Fruit fly (Drosophila melanogaster) whole organism, adult: ENCODE results near the gene CG3078.
A peak's percentile ranks its signal among the peaks of the same experiment; 100 is the strongest.

Experiments
- CG11617 ChIP-seq: fragments of 200-800 bp; sonication (Bioruptor generic); optimal IDR thresholded peaks from 2 replicates; lab custom pipeline; 2017; ENCODE audit warnings: mild to moderate bottlenecking, missing biosample characterization, missing genetic modification reagents, missing genetic modification characterization
- CG12768 ChIP-seq: fragments of 200-800 bp; sonication (Bioruptor generic); optimal IDR thresholded peaks from 2 replicates; lab custom pipeline; 2017; ENCODE audit warnings: missing biosample characterization, missing genetic modification characterization, mild to moderate bottlenecking, moderate library complexity, missing genetic modification reagents
- CG14711 ChIP-seq: fragments of 200-800 bp; sonication (Bioruptor generic); optimal IDR thresholded peaks from 2 replicates; lab custom pipeline; 2018; ENCODE audit warnings: missing biosample characterization, mild to moderate bottlenecking, missing genetic modification characterization, moderate library complexity
- CG1620 ChIP-seq: fragments of 200-800 bp; sonication (Bioruptor generic); optimal IDR thresholded peaks from 2 replicates; lab custom pipeline; 2016; ENCODE audit warnings: missing biosample characterization, missing genetic modification characterization
- CG33017 ChIP-seq: fragments of 200-800 bp; sonication (Bioruptor generic); optimal IDR thresholded peaks from 2 replicates; lab custom pipeline; 2018; ENCODE audit warnings: missing biosample characterization, mild to moderate bottlenecking, missing genetic modification characterization, moderate library complexity
- CG5204 ChIP-seq: fragments of 200-800 bp; sonication (Bioruptor generic); optimal IDR thresholded peaks from 2 replicates; lab custom pipeline; 2016; ENCODE audit warnings: missing biosample characterization, missing genetic modification characterization
- CG7045 ChIP-seq: fragments of 200-800 bp; sonication (Bioruptor generic); optimal IDR thresholded peaks from 2 replicates; lab custom pipeline; 2017; ENCODE audit warnings: missing biosample characterization, mild to moderate bottlenecking, missing genetic modification characterization
- CG7101 ChIP-seq: fragments of 200-800 bp; sonication (Bioruptor generic); optimal IDR thresholded peaks from 2 replicates; lab custom pipeline; 2018; ENCODE audit warnings: missing biosample characterization, mild to moderate bottlenecking, missing genetic modification characterization, moderate library complexity
- Clk ChIP-seq: fragments of 200-800 bp; sonication (Bioruptor generic); optimal IDR thresholded peaks from 2 replicates; lab custom pipeline; 2017; ENCODE audit warnings: missing biosample characterization, missing genetic modification characterization
- Crg-1 ChIP-seq: fragments of 200-800 bp; sonication (Bioruptor generic); optimal IDR thresholded peaks from 2 replicates; lab custom pipeline; 2016; ENCODE audit warnings: missing biosample characterization, missing genetic modification characterization
- Hr96 ChIP-seq: fragments of 200-800 bp; sonication (Bioruptor generic); optimal IDR thresholded peaks from 2 replicates; lab custom pipeline; 2016; ENCODE audit warnings: missing biosample characterization, missing genetic modification characterization
- Mnt ChIP-seq: fragments of 200-800 bp; sonication (Bioruptor generic); optimal IDR thresholded peaks from 2 replicates; lab custom pipeline; 2016; ENCODE audit warnings: missing biosample characterization, mild to moderate bottlenecking, missing genetic modification characterization
- bab1 ChIP-seq: fragments of 200-800 bp; sonication (Bioruptor generic); optimal IDR thresholded peaks from 3 replicates; lab custom pipeline; 2019; ENCODE audit warnings: missing biosample characterization, mild to moderate bottlenecking, missing genetic modification characterization, moderate library complexity
- cic ChIP-seq: fragments of 200-800 bp; sonication (Bioruptor generic); optimal IDR thresholded peaks from 2 replicates; lab custom pipeline; 2017; ENCODE audit warnings: missing biosample characterization, mild to moderate bottlenecking, missing genetic modification characterization, moderate library complexity
- cnc ChIP-seq, 2 experiments: fragments of >200 bp; optimal IDR thresholded peaks; 2 replicates each; lab custom pipeline; 2017
- kay ChIP-seq: fragments of 200-800 bp; sonication (Bioruptor generic); peaks from one replicate; lab custom pipeline; 2016; ENCODE audit warnings: missing biosample characterization, missing genetic modification characterization, borderline replicate concordance
- ovo ChIP-seq: fragments of 200-800 bp; sonication (Bioruptor generic); optimal IDR thresholded peaks from 2 replicates; lab custom pipeline; 2016; ENCODE audit warnings: missing biosample characterization, missing genetic modification characterization
- pad ChIP-seq: fragments of 200-800 bp; sonication (Bioruptor generic); optimal IDR thresholded peaks from 3 replicates; lab custom pipeline; 2017; ENCODE audit warnings: missing biosample characterization, missing genetic modification characterization, mild to moderate bottlenecking, moderate library complexity, missing genetic modification reagents
- tj ChIP-seq: fragments of 200-800 bp; sonication (Bioruptor generic); optimal IDR thresholded peaks from 3 replicates; lab custom pipeline; 2017; ENCODE audit warnings: missing biosample characterization, mild to moderate bottlenecking, missing genetic modification characterization, moderate library complexity
- toe ChIP-seq: fragments of 200-800 bp; sonication (Bioruptor generic); optimal IDR thresholded peaks from 2 replicates; lab custom pipeline; 2016; ENCODE audit warnings: missing biosample characterization, missing genetic modification characterization

CG3078 gene

DNA sequence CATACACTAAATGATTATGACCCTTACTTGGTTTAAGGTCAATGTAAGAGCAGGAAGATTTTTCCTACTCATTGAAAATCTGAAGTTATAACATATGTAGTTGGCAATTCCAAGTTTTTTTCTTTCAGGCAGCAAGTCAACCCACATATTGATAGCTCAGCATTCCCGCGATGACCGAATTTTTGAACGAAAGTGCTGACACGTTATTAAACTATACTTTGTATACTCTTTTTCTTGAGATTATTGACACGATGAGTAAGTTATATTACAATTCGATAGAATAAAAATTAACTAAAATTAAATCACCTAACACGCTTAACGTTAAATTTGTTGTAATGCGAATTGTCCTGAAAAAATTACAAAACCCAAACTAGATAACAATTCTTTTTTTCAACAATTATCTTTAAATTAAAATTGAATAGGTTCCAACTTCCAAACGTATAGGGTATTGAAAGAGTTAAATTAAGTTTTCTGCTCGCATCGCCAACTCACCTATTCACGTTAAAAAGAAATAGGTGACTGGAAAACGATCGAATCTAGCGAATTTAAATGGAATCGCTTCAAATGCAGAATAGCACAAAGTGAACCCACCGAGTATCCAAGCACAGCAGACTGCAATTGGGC, 15.7 kb upstream of the CG3078 start, which contains the start of gene Vml:
Vml (plus strand) TSS at position 574 of the 624 bp plus-strand sequence.
- peak; percentile 95 for TF ChIP-seq tj
- TF ChIP-seq CG14711 (tag; lab: Kevin White, UChicago), result no peak

DNA sequence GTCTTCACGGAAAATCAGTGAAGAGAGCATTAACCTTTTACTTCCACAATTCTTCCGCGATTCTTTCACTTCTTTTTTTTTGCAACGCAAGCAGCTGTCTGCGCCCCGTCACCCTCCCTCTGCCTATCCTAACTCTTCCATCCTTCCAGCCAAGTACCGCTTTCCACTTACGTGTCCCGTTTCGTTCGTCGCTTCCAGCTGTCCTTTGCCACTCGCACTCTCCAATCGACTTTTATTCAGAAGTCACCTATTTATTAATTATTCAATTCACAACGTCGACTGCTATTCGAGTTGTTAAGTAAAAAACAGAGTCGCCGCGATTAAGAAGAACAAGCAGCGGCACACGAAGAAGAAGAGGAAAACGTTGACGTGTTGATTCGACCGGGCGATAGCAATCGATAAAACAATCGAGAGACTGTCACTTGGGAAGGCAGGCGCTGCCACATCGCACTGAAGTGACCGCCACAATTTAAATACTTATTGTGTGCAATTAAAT, 15.1 kb upstream of the CG3078 start, which contains the start of gene Grp170:
Grp170 (minus strand) TSS at position 365 of the 496 bp plus-strand sequence.
- TF ChIP-seq cic (GFP tag; lab: Kevin White, UChicago) (no peak), pad (GFP tag; lab: Kevin White, UChicago) (peak; percentile 0), CG14711 (tag; lab: Kevin White, UChicago) (peak; percentile 15), Mnt (peak; percentile 76), bab1 (GFP tag; lab: Kevin White, UChicago) (peak; percentile 53), CG11617 (GFP tag; lab: Kevin White, UChicago) (peak; percentile 21)

DNA sequence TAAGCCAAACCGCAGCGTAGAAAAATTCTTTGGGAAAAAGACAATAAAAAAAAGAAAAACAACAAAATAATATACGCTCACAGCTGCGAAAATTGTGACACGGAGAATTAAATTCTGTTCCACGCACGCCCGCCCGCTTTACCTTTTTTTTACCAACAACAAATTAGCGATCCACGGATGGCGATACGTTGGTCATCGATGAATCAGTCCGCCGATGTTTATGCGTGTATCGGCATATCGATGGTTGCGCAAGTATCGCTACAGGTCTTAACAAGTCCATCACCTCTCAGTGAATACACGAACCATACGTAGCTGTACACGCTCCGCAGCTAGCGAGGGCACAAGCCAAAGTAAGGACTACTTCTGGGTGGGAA, 10.9 kb upstream of the CG3078 start, which contains the start of gene CG2924:
CG2924 (minus strand) TSS at position 205 of the 374 bp plus-strand sequence.
- no peak for TF ChIP-seq pad (GFP tag; lab: Kevin White, UChicago)
- peak; percentile 51 for TF ChIP-seq kay (GFP tag; lab: Kevin White, UChicago)
- TF ChIP-seq CG7045 (GFP tag; lab: Kevin White, UChicago), result no peak
- peak; percentile 92 for TF ChIP-seq bab1 (GFP tag; lab: Kevin White, UChicago)
- peak; percentile 87 for TF ChIP-seq tj
- TF ChIP-seq CG14711 (tag; lab: Kevin White, UChicago), result peak; percentile 42
- TF ChIP-seq CG5204 (GFP tag; lab: Kevin White, UChicago), result no peak
- TF ChIP-seq Hr96 (GFP tag; lab: Kevin White, UChicago), result no peak
- TF ChIP-seq CG11617 (GFP tag; lab: Kevin White, UChicago), result no peak
- TF ChIP-seq Crg-1, result peak; percentile 63
- peak; percentile 81 for TF ChIP-seq Mnt
- TF ChIP-seq cic (GFP tag; lab: Kevin White, UChicago), result peak; percentile 44
- TF ChIP-seq CG1620 (GFP tag; lab: Kevin White, UChicago), result peak; percentile 82
- peak; percentile 63 for TF ChIP-seq ovo (GFP tag; lab: Kevin White, UChicago)
- TF ChIP-seq toe (GFP tag; lab: Kevin White, UChicago), result peak; percentile 43
- TF ChIP-seq CG33017, result no peak
- TF ChIP-seq CG7101 (tag; lab: Kevin White, UChicago), result peak; percentile 62
- no peak for TF ChIP-seq cnc (optimal IDR thresholded peaks at IDR 0.05; lab: Kevin White, UChicago)
- TF ChIP-seq CG12768 (GFP tag; lab: Kevin White, UChicago), result no peak
- TF ChIP-seq Clk (GFP tag; lab: Kevin White, UChicago), result peak; percentile 12

DNA sequence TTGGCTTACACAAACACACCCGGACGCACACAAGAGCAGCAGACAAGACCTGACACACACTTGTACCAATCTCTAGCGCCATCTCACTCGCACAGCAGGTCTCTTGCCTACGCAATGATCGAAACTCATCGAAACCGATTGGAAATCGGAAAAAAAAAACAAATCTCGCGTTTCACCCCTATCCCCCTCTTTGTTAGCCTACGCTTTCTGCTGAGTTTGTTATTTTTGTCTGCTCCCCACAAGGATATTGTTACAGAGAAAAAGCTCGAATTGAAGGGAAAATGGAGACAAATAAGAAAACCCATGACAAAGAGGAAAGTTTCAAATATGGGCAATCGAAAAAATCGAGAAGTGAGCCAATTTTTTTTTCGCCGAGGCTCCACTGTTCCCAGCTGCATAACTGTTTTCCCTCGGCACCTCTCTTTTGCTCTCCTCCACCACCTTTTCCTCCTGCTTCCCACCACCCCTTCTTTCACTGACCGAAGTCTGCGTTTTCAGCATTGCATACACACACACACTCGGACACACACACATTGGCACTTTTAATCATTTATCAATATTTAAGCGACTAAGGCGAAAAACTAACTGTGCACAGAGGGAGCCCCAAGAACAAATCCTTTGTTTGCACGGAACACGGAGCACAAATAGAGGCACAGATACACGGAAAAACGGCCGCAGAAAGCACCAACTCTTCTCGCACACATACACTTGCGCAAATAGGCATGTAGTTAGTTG, 10.3 kb upstream of the CG3078 start:
- TF ChIP-seq CG12768 (GFP tag; lab: Kevin White, UChicago), result peak; percentile 3
- TF ChIP-seq CG7101 (tag; lab: Kevin White, UChicago), result peak; percentile 25
- peak; percentile 87 for TF ChIP-seq tj
- no peak for TF ChIP-seq CG5204 (GFP tag; lab: Kevin White, UChicago)
- TF ChIP-seq pad (GFP tag; lab: Kevin White, UChicago), result peak; percentile 79
- TF ChIP-seq toe (GFP tag; lab: Kevin White, UChicago), result peak; percentile 17
- peak; percentile 63 for TF ChIP-seq Hr96 (GFP tag; lab: Kevin White, UChicago)
- no peak for TF ChIP-seq cic (GFP tag; lab: Kevin White, UChicago)
- no peak for TF ChIP-seq CG14711 (tag; lab: Kevin White, UChicago)
- TF ChIP-seq CG11617 (GFP tag; lab: Kevin White, UChicago), result peak; percentile 59
- TF ChIP-seq Mnt, result peak; percentile 44
- TF ChIP-seq kay (GFP tag; lab: Kevin White, UChicago), result no peak
- TF ChIP-seq ovo (GFP tag; lab: Kevin White, UChicago), result peak; percentile 64
- no peak for TF ChIP-seq CG33017

DNA sequence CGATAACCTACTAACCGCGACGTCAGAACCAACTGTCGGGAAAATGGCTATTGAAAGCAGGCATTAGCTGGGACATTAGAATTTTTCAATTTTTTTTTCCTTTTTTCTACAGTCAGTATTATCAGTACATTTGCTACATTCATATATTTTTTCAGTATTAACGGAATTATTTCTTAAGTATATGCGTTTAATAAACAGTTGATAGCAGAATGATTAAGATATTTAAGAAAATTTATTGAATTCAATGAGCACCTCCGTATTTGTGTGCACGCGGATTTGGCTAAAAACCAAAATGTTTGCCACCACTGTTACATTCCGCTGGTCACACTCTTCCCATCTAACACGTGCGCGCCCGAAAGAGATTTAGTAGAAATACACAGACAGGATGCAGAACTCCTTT, 2.8 kb upstream of the CG3078 start, which contains the start of the genes temp and CG3071:
temp (minus strand) TSS at position 5 of the 400 bp plus-strand sequence.
CG3071 (plus strand) TSS at position 327 of the 400 bp plus-strand sequence.
- TF ChIP-seq Hr96 (GFP tag; lab: Kevin White, UChicago) (no peak), CG7045 (GFP tag; lab: Kevin White, UChicago) (peak; percentile 31), toe (GFP tag; lab: Kevin White, UChicago) (peak; percentile 82), cnc (optimal IDR thresholded peaks at IDR 0.05; lab: Kevin White, UChicago) (no peak), CG7101 (tag; lab: Kevin White, UChicago) (peak; percentile 68), bab1 (GFP tag; lab: Kevin White, UChicago) (peak; percentile 50), Crg-1 (peak; percentile 64), kay (GFP tag; lab: Kevin White, UChicago) (no peak), Mnt (peak; percentile 99), CG5204 (GFP tag; lab: Kevin White, UChicago) (no peak), tj (peak; percentile 54), CG14711 (tag; lab: Kevin White, UChicago) (peak; percentile 61), CG12768 (GFP tag; lab: Kevin White, UChicago) (peak; percentile 31), ovo (GFP tag; lab: Kevin White, UChicago) (peak; percentile 47), Clk (GFP tag; lab: Kevin White, UChicago) (peak; percentile 9), cic (GFP tag; lab: Kevin White, UChicago) (peak; percentile 34), CG1620 (GFP tag; lab: Kevin White, UChicago) (peak; percentile 80), CG11617 (GFP tag; lab: Kevin White, UChicago) (peak; percentile 85), CG33017 (peak; percentile 35), pad (GFP tag; lab: Kevin White, UChicago) (peak; percentile 67)
